Fruit fly (Drosophila melanogaster) whole organism, wandering third instar larva: ENCODE data around the gene SMC3.

Source experiments
- Abd-B ChIP-seq: fragments of >200 bp; optimal IDR thresholded peaks from 2 replicates; lab custom pipeline; 2017; ENCODE audit warnings: missing biosample characterization, missing genetic modification characterization
- CG32264 ChIP-seq: fragments of 200-800 bp; sonication (Bioruptor generic); optimal IDR thresholded peaks from 2 replicates; lab custom pipeline; 2016; ENCODE audit warnings: missing biosample characterization, missing genetic modification characterization
- CG9705 ChIP-seq: fragments of 200-800 bp; sonication (Bioruptor generic); optimal IDR thresholded peaks from 2 replicates; lab custom pipeline; 2018; ENCODE audit warnings: missing biosample characterization, mild to moderate bottlenecking, missing genetic modification characterization
- CrebA ChIP-seq: fragments of 200-800 bp; sonication (Bioruptor generic); optimal IDR thresholded peaks from 2 replicates; lab custom pipeline; 2016; ENCODE audit warnings: missing biosample characterization, mild to moderate bottlenecking, missing genetic modification characterization, borderline replicate concordance
- Dfd ChIP-seq: fragments of >200 bp; optimal IDR thresholded peaks from 2 replicates; lab custom pipeline; 2017; ENCODE audit warnings: missing biosample characterization, missing genetic modification characterization
- Dif ChIP-seq: fragments of 200-275, 200-300 bp; sonication (Bioruptor generic); optimal IDR thresholded peaks from 2 replicates; lab custom pipeline; 2018; ENCODE audit warnings: missing biosample characterization, missing genetic modification characterization; ENCODE audit not compliant: partially characterized antibody
- GATAd ChIP-seq: sonication (Bioruptor generic); optimal IDR thresholded peaks from 2 replicates; lab custom pipeline; 2016; ENCODE audit warnings: missing biosample characterization, missing genetic modification characterization
- HLH106 ChIP-seq: fragments of 200-800 bp; optimal IDR thresholded peaks from 3 replicates; lab custom pipeline; 2019; ENCODE audit warnings: missing biosample characterization, mild to moderate bottlenecking, missing genetic modification characterization, moderate library complexity
- Hnf4 ChIP-seq: fragments of 200-800 bp; sonication (Bioruptor generic); optimal IDR thresholded peaks from 2 replicates; lab custom pipeline; 2016; ENCODE audit warnings: missing biosample characterization, mild to moderate bottlenecking, missing genetic modification characterization
- Hr78 ChIP-seq: fragments of >200 bp; optimal IDR thresholded peaks from 2 replicates; lab custom pipeline; 2017; ENCODE audit warnings: missing biosample characterization, missing genetic modification characterization
- Hr83 ChIP-seq: fragments of 200-300 bp; sonication (Bioruptor generic); optimal IDR thresholded peaks from 2 replicates; lab custom pipeline; 2016; ENCODE audit warnings: missing biosample characterization, mild to moderate bottlenecking, missing genetic modification characterization, moderate library complexity; ENCODE audit not compliant: poor library complexity, severe bottlenecking
- Jra ChIP-seq: sonication (Bioruptor generic); optimal IDR thresholded peaks from 2 replicates; lab custom pipeline; 2016; ENCODE audit warnings: missing biosample characterization, missing genetic modification characterization
- Mio ChIP-seq: sonication (Bioruptor generic); optimal IDR thresholded peaks from 2 replicates; lab custom pipeline; 2016; ENCODE audit warnings: missing biosample characterization, missing genetic modification characterization
- Myc ChIP-seq: fragments of >200 bp; optimal IDR thresholded peaks from 2 replicates; lab custom pipeline; 2017
- N ChIP-seq: fragments of >200 bp; optimal IDR thresholded peaks from 2 replicates; lab custom pipeline; 2018; ENCODE audit warnings: missing biosample characterization, missing external identifiers, missing genetic modification characterization
- OdsH ChIP-seq: fragments of 200-800 bp; sonication (Bioruptor generic); optimal IDR thresholded peaks from 2 replicates; lab custom pipeline; 2016; ENCODE audit warnings: missing biosample characterization, mild to moderate bottlenecking, missing genetic modification characterization
- Rel ChIP-seq, 2 experiments: fragments of 200-800 bp; sonication (Bioruptor generic) in 1 of 2; optimal IDR thresholded peaks; 2 replicates in 1 of 2; 3 replicates in 1 of 2; lab custom pipeline; 2016 to 2019; ENCODE audit warnings: mild to moderate bottlenecking in 2 of 2, missing biosample characterization in 2 of 2, missing genetic modification characterization in 2 of 2, moderate library complexity in 1 of 2
- Sp1 ChIP-seq: fragments of 200-800 bp; sonication (Bioruptor generic); optimal IDR thresholded peaks from 3 replicates; lab custom pipeline; 2019; ENCODE audit warnings: missing biosample characterization, mild to moderate bottlenecking, missing genetic modification characterization, moderate library complexity
- Vsx2 ChIP-seq: fragments of 200-300, 225-300 bp; sonication (Bioruptor generic); optimal IDR thresholded peaks from 2 replicates; lab custom pipeline; 2018; ENCODE audit warnings: missing biosample characterization, missing genetic modification characterization; ENCODE audit not compliant: partially characterized antibody
- br ChIP-seq: fragments of 200-800 bp; sonication (Bioruptor generic); optimal IDR thresholded peaks from 2 replicates; lab custom pipeline; 2016; ENCODE audit warnings: missing biosample characterization, missing genetic modification characterization
- brk ChIP-seq: fragments of 200-800 bp; sonication (Bioruptor generic); optimal IDR thresholded peaks from 2 replicates; lab custom pipeline; 2016; ENCODE audit warnings: missing biosample characterization, mild to moderate bottlenecking, missing genetic modification characterization
- dl ChIP-seq, 2 experiments: fragments of 175-275, 200-275 bp in 1 of 2; fragments of 200-275 bp in 1 of 2; sonication (Bioruptor generic); optimal IDR thresholded peaks; lab custom pipeline; 2018; ENCODE audit warnings: mild to moderate bottlenecking in 2 of 2, missing biosample characterization in 2 of 2, missing genetic modification characterization in 2 of 2, moderate library complexity in 2 of 2; ENCODE audit not compliant: partially characterized antibody in 2 of 2, insufficient read depth in 1 of 2
- dmrt93B ChIP-seq: fragments of 200-800 bp; sonication (Bioruptor generic); optimal IDR thresholded peaks from 2 replicates; lab custom pipeline; 2018; ENCODE audit warnings: missing biosample characterization, mild to moderate bottlenecking, missing genetic modification characterization
- dsf ChIP-seq: sonication (Bioruptor generic); optimal IDR thresholded peaks from 2 replicates; lab custom pipeline; 2016; ENCODE audit warnings: missing biosample characterization, missing genetic modification characterization, borderline replicate concordance
- ey ChIP-seq: fragments of 200-800 bp; sonication (Bioruptor generic); optimal IDR thresholded peaks from 2 replicates; lab custom pipeline; 2016; ENCODE audit warnings: missing biosample characterization, missing genetic modification characterization
- foxo ChIP-seq, 2 experiments: fragments of 200-800 bp; sonication (Bioruptor generic); optimal IDR thresholded peaks; 2 replicates in 1 of 2; 3 replicates in 1 of 2; lab custom pipeline; 2016 to 2017; ENCODE audit warnings: missing biosample characterization in 2 of 2, missing genetic modification characterization in 2 of 2
- fru ChIP-seq: fragments of 200-800 bp; sonication (Bioruptor generic); optimal IDR thresholded peaks from 3 replicates; lab custom pipeline; 2016; ENCODE audit warnings: missing biosample characterization, mild to moderate bottlenecking, missing genetic modification characterization
- h ChIP-seq: fragments of 200-800 bp; sonication (Bioruptor generic); optimal IDR thresholded peaks from 3 replicates; lab custom pipeline; 2016; ENCODE audit warnings: missing biosample characterization, mild to moderate bottlenecking, missing genetic modification characterization
- jim ChIP-seq: fragments of 175-275, 200-325 bp; sonication (Bioruptor generic); optimal IDR thresholded peaks from 2 replicates; lab custom pipeline; 2016; ENCODE audit warnings: missing biosample characterization, mild to moderate bottlenecking, missing genetic modification characterization
- lola ChIP-seq: fragments of >200 bp; optimal IDR thresholded peaks from 2 replicates; lab custom pipeline; 2017; ENCODE audit warnings: missing biosample characterization, missing genetic modification characterization
- pan ChIP-seq: fragments of >200 bp; optimal IDR thresholded peaks from 2 replicates; lab custom pipeline; 2017
- psq ChIP-seq: fragments of 200-800 bp; sonication (Bioruptor generic); optimal IDR thresholded peaks from 3 replicates; lab custom pipeline; 2017; ENCODE audit warnings: missing biosample characterization, mild to moderate bottlenecking, missing genetic modification characterization, moderate library complexity
- rgr ChIP-seq: fragments of 200-800 bp; sonication (Bioruptor generic); optimal IDR thresholded peaks from 3 replicates; lab custom pipeline; 2016; ENCODE audit warnings: missing biosample characterization, mild to moderate bottlenecking, missing genetic modification characterization
- sage ChIP-seq: fragments of 200-800 bp; sonication (Bioruptor generic); optimal IDR thresholded peaks from 2 replicates; lab custom pipeline; 2016; ENCODE audit warnings: missing biosample characterization, mild to moderate bottlenecking, missing genetic modification characterization
- sv ChIP-seq: fragments of 200-800 bp; sonication (Bioruptor generic); optimal IDR thresholded peaks from 3 replicates; lab custom pipeline; 2016; ENCODE audit warnings: missing biosample characterization, missing genetic modification characterization
- tai ChIP-seq: sonication (Bioruptor generic); optimal IDR thresholded peaks from 2 replicates; lab custom pipeline; 2016; ENCODE audit warnings: missing biosample characterization, missing genetic modification characterization
- usp ChIP-seq: fragments of >200 bp; optimal IDR thresholded peaks from 2 replicates; lab custom pipeline; 2017; ENCODE audit warnings: missing biosample characterization, missing genetic modification characterization
- woc ChIP-seq: sonication (Bioruptor generic); optimal IDR thresholded peaks from 2 replicates; lab custom pipeline; 2016; ENCODE audit warnings: missing biosample characterization, mild to moderate bottlenecking, missing genetic modification characterization

SMC3 gene

dm6 chrX:16570572-16571224 is 22.5 kb downstream of the SMC3 start:
- no peak for TF ChIP-seq dl (GFP tag; optimal IDR thresholded peaks at IDR 0.05; lab: Kevin White, UChicago; ENCODE audit: insufficient read depth in 1 of 2, partially characterized antibody in 2 of 2)
- TF ChIP-seq ey (GFP tag; lab: Kevin White, UChicago), result peak; percentile 21

- TF ChIP-seq Dif (GFP tag; lab: Kevin White, UChicago), result no peak
- no peak for TF ChIP-seq CG9705 (GFP tag; lab: Kevin White, UChicago)
- TF ChIP-seq ey (GFP tag; lab: Kevin White, UChicago), result no peak
Observed at dm6 chrX:16565377-16565776, 27.9 kb downstream of the SMC3 start.

dm6 chrX:16562259-16562658 is 31.0 kb downstream of the SMC3 start:
- TF ChIP-seq ey (GFP tag; lab: Kevin White, UChicago) (no peak), lola (GFP tag; lab: Kevin White, UChicago) (no peak), OdsH (GFP tag; lab: Kevin White, UChicago) (no peak), CrebA (GFP tag; lab: Kevin White, UChicago) (no peak), pan (lab: Kevin White, UChicago) (no peak), fru (GFP tag; lab: Kevin White, UChicago) (no peak), Hr78 (no peak), usp (GFP tag; lab: Kevin White, UChicago) (no peak), sage (GFP tag; lab: Kevin White, UChicago) (no peak), woc (GFP tag; lab: Kevin White, UChicago) (no peak)

- TF ChIP-seq Mio (GFP tag; lab: Kevin White, UChicago), result no peak
- no peak for TF ChIP-seq br (GFP tag; lab: Kevin White, UChicago)
- no peak for TF ChIP-seq Hnf4 (GFP tag; lab: Kevin White, UChicago)
- TF ChIP-seq CrebA (GFP tag; lab: Kevin White, UChicago), result no peak
- no peak for TF ChIP-seq woc (GFP tag; lab: Kevin White, UChicago)
- TF ChIP-seq fru (GFP tag; lab: Kevin White, UChicago), result no peak
- peak in 1 of 2 experiments; percentile 79 for TF ChIP-seq dl (GFP tag; optimal IDR thresholded peaks at IDR 0.05; lab: Kevin White, UChicago; ENCODE audit: insufficient read depth in 1 of 2, partially characterized antibody in 2 of 2)
- no peak for TF ChIP-seq Abd-B
- TF ChIP-seq HLH106 (tag; lab: Kevin White, UChicago), result peak; percentile 1
- no peak for TF ChIP-seq tai (GFP tag; lab: Kevin White, UChicago)
- TF ChIP-seq dmrt93B (GFP tag; lab: Kevin White, UChicago), result no peak
- peak; percentile 86 for TF ChIP-seq Dif (GFP tag; lab: Kevin White, UChicago)
- TF ChIP-seq jim (GFP tag; lab: Kevin White, UChicago), result no peak
- TF ChIP-seq GATAd (GFP tag; lab: Kevin White, UChicago), result no peak
- peak; percentile 72 for TF ChIP-seq Dfd (GFP tag; lab: Kevin White, UChicago)
- peak; percentile 43 for TF ChIP-seq Sp1
- TF ChIP-seq Myc (lab: Kevin White, UChicago), result peak; percentile 43
- no peak for TF ChIP-seq Jra (GFP tag; lab: Kevin White, UChicago)
- no peak for TF ChIP-seq Vsx2
- TF ChIP-seq foxo (GFP tag; optimal IDR thresholded peaks at IDR 0.05; lab: Kevin White, UChicago), result no peak
- TF ChIP-seq CG32264 (GFP tag; lab: Kevin White, UChicago), result no peak
- no peak for TF ChIP-seq Rel (GFP tag; optimal IDR thresholded peaks at IDR 0.05; lab: Kevin White, UChicago)
- peak; percentile 97 for TF ChIP-seq Rel (tag; optimal IDR thresholded peaks at IDR 0.05; lab: Kevin White, UChicago)
- TF ChIP-seq OdsH (GFP tag; lab: Kevin White, UChicago), result no peak
- peak; percentile 77 for TF ChIP-seq N (GFP tag; lab: Kevin White, UChicago)
- no peak for TF ChIP-seq CG9705 (GFP tag; lab: Kevin White, UChicago)
- no peak for TF ChIP-seq dsf (GFP tag; lab: Kevin White, UChicago)
- no peak for TF ChIP-seq lola (GFP tag; lab: Kevin White, UChicago)
- no peak for TF ChIP-seq pan (lab: Kevin White, UChicago)
- no peak for TF ChIP-seq brk (GFP tag; lab: Kevin White, UChicago)
- no peak for TF ChIP-seq sage (GFP tag; lab: Kevin White, UChicago)
- peak; percentile 9 for TF ChIP-seq Hr78
- no peak for TF ChIP-seq psq (GFP tag; lab: Kevin White, UChicago)
- TF ChIP-seq rgr (GFP tag; lab: Kevin White, UChicago), result no peak
- no peak for TF ChIP-seq ey (GFP tag; lab: Kevin White, UChicago)
- no peak for TF ChIP-seq usp (GFP tag; lab: Kevin White, UChicago)
- TF ChIP-seq Hr83 (GFP tag; lab: Kevin White, UChicago), result peak; percentile 15
- no peak for TF ChIP-seq h
- TF ChIP-seq sv, result no peak
Observed at dm6 chrX:16559514-16560510, 33.4 kb downstream of the SMC3 start, which contains the start of gene Pp2B-14D. Gene Pp2B-14D (minus strand): TSS chrX:16560016.
